Worm (Caenorhabditis elegans) whole organism, L2 larva: ENCODE results near the gene C16C8.16.
"Not testable (repeated sequence)": the region's sequence is repeated elsewhere in the genome, so short reads cannot be mapped to it uniquely, and the experiment has no call there.

Experiments used
- C34F6.9 ChIP-seq: fragments of 150-350 bp; optimal IDR thresholded peaks from 2 replicates; lab custom pipeline; 2014; ENCODE audit warnings: missing biosample characterization, missing genetic modification characterization
- F13H6.1 ChIP-seq: sonication (generic microtip); optimal IDR thresholded peaks from 2 replicates; lab custom pipeline; 2016; ENCODE audit warnings: missing genetic modification characterization, missing compliant biosample characterization
- R02D3.7 ChIP-seq: fragments of 150-350 bp; optimal IDR thresholded peaks from 2 replicates; lab custom pipeline; 2014; ENCODE audit warnings: missing biosample characterization, missing genetic modification characterization
- ZK546.5 ChIP-seq: sonication (generic microtip); optimal IDR thresholded peaks from 2 replicates; lab custom pipeline; 2017; ENCODE audit warnings: missing biosample characterization, missing genetic modification characterization
- alr-1 ChIP-seq: fragments of 150-350 bp; optimal IDR thresholded peaks from 2 replicates; lab custom pipeline; 2014; ENCODE audit warnings: missing biosample characterization, missing genetic modification characterization
- aly-2 ChIP-seq: fragments of 150-350 bp; optimal IDR thresholded peaks from 2 replicates; lab custom pipeline; 2014; ENCODE audit warnings: missing biosample characterization, missing genetic modification characterization
- ceh-16 ChIP-seq: fragments of 150-350 bp; optimal IDR thresholded peaks from 2 replicates; lab custom pipeline; 2014; ENCODE audit warnings: missing biosample characterization, missing genetic modification characterization
- ceh-82 ChIP-seq: fragments of 150-350 bp; optimal IDR thresholded peaks from 2 replicates; lab custom pipeline; 2014; ENCODE audit warnings: missing biosample characterization, missing genetic modification characterization
- crh-2 ChIP-seq: sonication (generic microtip); optimal IDR thresholded peaks from 2 replicates; lab custom pipeline; 2017; ENCODE audit warnings: missing biosample characterization, missing genetic modification characterization
- elt-3 ChIP-seq: sonication (generic microtip); optimal IDR thresholded peaks from 2 replicates; lab custom pipeline; 2017; ENCODE audit warnings: missing biosample characterization, missing genetic modification characterization
- gmeb-1 ChIP-seq: fragments of 150-350 bp; optimal IDR thresholded peaks from 2 replicates; lab custom pipeline; 2014; ENCODE audit warnings: missing biosample characterization, missing genetic modification characterization
- lin-13 ChIP-seq: fragments of 150-350 bp; optimal IDR thresholded peaks from 2 replicates; lab custom pipeline; 2014; ENCODE audit warnings: missing biosample characterization, missing genetic modification reagents, missing genetic modification characterization
- lsy-2 ChIP-seq, 2 experiments: fragments of 150-350 bp in 1 of 2; sonication (generic microtip) in 1 of 2; optimal IDR thresholded peaks; 2 replicates each; lab custom pipeline; 2014 to 2017; ENCODE audit warnings: missing biosample characterization in 2 of 2, missing genetic modification characterization in 2 of 2
- mab-5 ChIP-seq: fragments of 150-350 bp; optimal IDR thresholded peaks from 2 replicates; lab custom pipeline; 2014; ENCODE audit warnings: missing biosample characterization, missing genetic modification characterization
- mbf-1 ChIP-seq: sonication (generic microtip); optimal IDR thresholded peaks from 2 replicates; lab custom pipeline; 2017; ENCODE audit warnings: missing biosample characterization, missing genetic modification characterization
- nhr-10 ChIP-seq: sonication (generic microtip); optimal IDR thresholded peaks from 2 replicates; lab custom pipeline; 2017; ENCODE audit warnings: missing biosample characterization, missing genetic modification characterization
- nhr-129 ChIP-seq: fragments of 150-350 bp; optimal IDR thresholded peaks from 2 replicates; lab custom pipeline; 2014; ENCODE audit warnings: missing biosample characterization, missing genetic modification characterization
- nhr-21 ChIP-seq: fragments of 150-350 bp; optimal IDR thresholded peaks from 2 replicates; lab custom pipeline; 2014; ENCODE audit warnings: missing biosample characterization, missing genetic modification characterization
- nhr-237 ChIP-seq: fragments of 150-350 bp; optimal IDR thresholded peaks from 2 replicates; lab custom pipeline; 2014; ENCODE audit warnings: missing biosample characterization, missing genetic modification characterization
- nhr-77 ChIP-seq: fragments of 150-350 bp; optimal IDR thresholded peaks from 2 replicates; lab custom pipeline; 2014; ENCODE audit warnings: missing biosample characterization, missing genetic modification characterization
- sem-4 ChIP-seq: fragments of 150-350 bp; optimal IDR thresholded peaks from 2 replicates; lab custom pipeline; 2014; ENCODE audit warnings: missing biosample characterization, missing genetic modification reagents, missing genetic modification characterization
- sma-3 ChIP-seq: sonication (generic microtip); optimal IDR thresholded peaks from 2 replicates; lab custom pipeline; 2016; ENCODE audit warnings: missing genetic modification reagents, missing genetic modification characterization, missing compliant biosample characterization
- sma-9 ChIP-seq, 2 experiments: fragments of 150-350 bp in 1 of 2; sonication (generic microtip) in 1 of 2; optimal IDR thresholded peaks; 2 replicates each; lab custom pipeline; 2014 to 2016; ENCODE audit warnings: missing genetic modification characterization in 2 of 2, mild to moderate bottlenecking in 1 of 2, missing biosample characterization in 1 of 2, missing compliant biosample characterization in 1 of 2, missing genetic modification reagents in 1 of 2, moderate library complexity in 1 of 2
- unc-55 ChIP-seq: fragments of 150-350 bp; sonication (generic microtip); optimal IDR thresholded peaks from 3 replicates; lab custom pipeline; 2014; ENCODE audit warnings: missing biosample characterization, missing genetic modification reagents, missing genetic modification characterization
- unc-62 ChIP-seq: fragments of 150-350 bp; optimal IDR thresholded peaks from 2 replicates; lab custom pipeline; 2014; ENCODE audit warnings: missing biosample characterization, missing genetic modification reagents, missing genetic modification characterization

Gene C16C8.16

DNA sequence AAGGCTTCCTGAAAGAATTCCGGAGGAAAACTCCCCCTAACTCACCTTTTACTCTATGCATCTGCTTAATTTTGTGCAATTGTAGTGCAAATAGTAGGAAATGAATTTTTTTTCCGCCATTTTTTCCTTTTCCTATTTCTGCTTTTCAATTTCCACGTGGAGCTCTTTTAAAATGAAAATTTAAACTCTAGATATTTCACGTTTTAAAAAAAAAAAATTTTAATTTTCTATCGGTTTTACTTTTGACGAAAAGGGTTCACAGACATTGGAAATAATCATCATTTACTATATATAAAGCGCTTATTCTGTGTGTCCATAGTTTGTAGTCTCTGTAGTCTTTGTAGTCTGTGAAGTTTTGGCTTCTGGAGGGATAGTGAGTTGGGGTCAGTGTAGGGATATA, 36.0 kb downstream of the C16C8.16 start, which contains the start of gene Y49F6B.8:
TSS of gene Y49F6B.8 (minus strand) at position 101 of the 400 bp plus-strand sequence.
- TF ChIP-seq ceh-82 (tag; lab: Kevin White, UChicago) (no peak), mab-5 (tag; lab: Kevin White, UChicago) (no peak), nhr-10 (tag; lab: Kevin White, UChicago) (no peak), elt-3 (tag; lab: Kevin White, UChicago) (no peak), nhr-129 (no peak), mbf-1 (no peak), ZK546.5 (tag; lab: Kevin White, UChicago) (no peak), R02D3.7 (tag; lab: Kevin White, UChicago) (no peak), crh-2 (tag; lab: Kevin White, UChicago) (no peak), gmeb-1 (tag; lab: Kevin White, UChicago) (no peak), nhr-77 (no peak), sma-9 (GFP tag; optimal IDR thresholded peaks at IDR 0.05; lab: Kevin White, UChicago) (no peak), sma-9 (tag; optimal IDR thresholded peaks at IDR 0.05; lab: Kevin White, UChicago) (no peak), nhr-237 (tag; lab: Kevin White, UChicago) (no peak), aly-2 (tag; lab: Kevin White, UChicago) (no peak), nhr-21 (tag; lab: Kevin White, UChicago) (no peak), alr-1 (tag; lab: Kevin White, UChicago) (no peak), lin-13 (GFP tag; lab: Kevin White, UChicago) (no peak)
- TF ChIP-seq, all 48 proteins: peak for 0

- TF ChIP-seq ceh-16: no peak
- no peak for TF ChIP-seq sem-4 (tag; lab: Kevin White, UChicago)
- peak; percentile 79 for TF ChIP-seq unc-55 (GFP tag; lab: Kevin White, UChicago)
- TF ChIP-seq lin-13 (GFP tag; lab: Kevin White, UChicago): peak; percentile 74
- TF ChIP-seq C34F6.9: peak; percentile 67
- TF ChIP-seq mab-5 (tag; lab: Kevin White, UChicago): peak; percentile 27
- TF ChIP-seq sma-3 (GFP tag; lab: Kevin White, UChicago): peak; percentile 53
- TF ChIP-seq F13H6.1: peak; percentile 41
- TF ChIP-seq lsy-2 (tag; optimal IDR thresholded peaks at IDR 0.05; lab: Kevin White, UChicago): peak in 1 of 2 experiments; percentile 37
- TF ChIP-seq, all 48 proteins: peak for 7
Measured at ce11 chrII:3482231-3482630, 36.7 kb downstream of the C16C8.16 start, which contains the start of gene smu-2. smu-2 (plus strand) TSS chrII:3482408.

DNA sequence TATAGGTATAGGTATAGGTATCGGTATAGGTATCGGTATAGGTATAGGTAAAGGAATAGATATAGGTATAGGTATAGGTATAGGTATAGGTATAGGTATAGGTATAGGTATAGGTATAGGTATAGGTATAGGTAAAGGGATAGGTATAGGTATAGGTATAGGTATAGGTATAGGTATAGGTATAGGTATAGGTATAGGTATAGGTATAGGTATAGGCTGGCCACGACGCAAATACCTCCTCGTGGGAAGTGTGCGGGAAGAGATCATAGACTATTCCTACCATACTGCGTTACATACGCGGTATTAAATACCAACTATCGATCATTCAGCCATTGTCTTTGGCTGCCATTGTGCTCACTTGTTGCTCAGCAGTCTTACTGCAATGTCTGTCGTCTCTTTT, 45.2 kb downstream of the C16C8.16 start, which contains the start of gene fbxb-112:
TSS of gene fbxb-112 (plus strand) at position 301 of the 400 bp plus-strand sequence.
- not testable (repeated sequence) for TF ChIP-seq ceh-82 (tag; lab: Kevin White, UChicago); ceh-16; unc-62 (GFP tag; lab: Kevin White, UChicago)
